Fruit fly (Drosophila melanogaster): ENCODE results near the gene fu.

Gene fu

dm6 chrX:18645720-18646213 is 11.8 kb upstream of the fu start (continued):
- peak; percentile 60 for TF ChIP-seq CG15601 (tag; optimal IDR thresholded peaks at IDR 0.05)
- TF ChIP-seq chn (GFP tag; optimal IDR thresholded peaks at IDR 0.05): peak; percentile 61
- TF ChIP-seq bsh (GFP tag; optimal IDR thresholded peaks at IDR 0.05): peak; percentile 39 to 68
- peak; percentile 8 for TF ChIP-seq CG9609 (GFP tag; optimal IDR thresholded peaks at IDR 0.05)
- 0 out of 2 replicates have a peak, but pooled peaks have one; percentile 25 for TF ChIP-seq Rx (GFP tag; IDR thresholded peaks at IDR 0.05)
- TF ChIP-seq dan (GFP tag; IDR thresholded peaks at IDR 0.05): no peak
- TF ChIP-seq CG32532 (GFP tag; IDR thresholded peaks at IDR 0.05): peak; percentile 53; the same call in 1 of the 2 replicates
- peak; percentile 8; the same call in 1 of the 3 replicates for TF ChIP-seq Dbx (GFP tag; IDR thresholded peaks at IDR 0.05)
- TF ChIP-seq oc (tag; optimal IDR thresholded peaks at IDR 0.05): peak; percentile 4
- peak; percentile 76 for TF ChIP-seq CG10979 (tag; optimal IDR thresholded peaks at IDR 0.05)
- TF ChIP-seq Abd-B (GFP tag; optimal IDR thresholded peaks at IDR 0.05): peak; percentile 54
- peak; percentile 56 for TF ChIP-seq CG4820 (GFP tag; optimal IDR thresholded peaks at IDR 0.05)
- no peak for TF ChIP-seq Mes4 (GFP tag; optimal IDR thresholded peaks at IDR 0.05)
- no peak for TF ChIP-seq CG3726 (GFP tag; IDR thresholded peaks at IDR 0.05)
- TF ChIP-seq crp (GFP tag; optimal IDR thresholded peaks at IDR 0.05): peak in 1 of 2 experiments; percentile 44
- peak; percentile 50 for TF ChIP-seq CG7786 (GFP tag; optimal IDR thresholded peaks at IDR 0.05)
- no peak for TF ChIP-seq Hr39 (optimal IDR thresholded peaks at IDR 0.05)
- TF ChIP-seq CG9932 (GFP tag; IDR thresholded peaks at IDR 0.05): peak; percentile 38
- peak; percentile 64 for TF ChIP-seq Xbp1 (GFP tag; optimal IDR thresholded peaks at IDR 0.05)
- 0 out of 2 replicates have a peak, but pooled peaks have one; percentile 25 for TF ChIP-seq CG10959 (GFP tag; IDR thresholded peaks at IDR 0.05)
- no peak for TF ChIP-seq tx (GFP tag; optimal IDR thresholded peaks at IDR 0.05)
- peak; percentile 39 for TF ChIP-seq CG4707 (GFP tag; optimal IDR thresholded peaks at IDR 0.05)
- no peak for TF ChIP-seq ash1 (GFP tag; optimal IDR thresholded peaks at IDR 0.05)
- TF ChIP-seq CG34422 (GFP tag; IDR thresholded peaks at IDR 0.05): 0 out of 3 replicates have a peak, but pooled peaks have one; percentile 23
- TF ChIP-seq NC2α (GFP tag; optimal IDR thresholded peaks at IDR 0.05): no peak
- TF ChIP-seq Spps (tag; optimal IDR thresholded peaks at IDR 0.05): no peak
- TF ChIP-seq ro (GFP tag; IDR thresholded peaks at IDR 0.05): no peak
- TF ChIP-seq gem (tag; optimal IDR thresholded peaks at IDR 0.05): peak; percentile 84
- TF ChIP-seq CG8478 (optimal IDR thresholded peaks at IDR 0.05): no peak
- no peak for TF ChIP-seq Mad (GFP tag; optimal IDR thresholded peaks at IDR 0.05)
- TF ChIP-seq Adf1 (GFP tag; IDR thresholded peaks at IDR 0.05): peak; percentile 26; the same call in 1 of the 2 replicates
- TF ChIP-seq Neu2 (GFP tag; optimal IDR thresholded peaks at IDR 0.05; ENCODE audit: borderline replicate concordance): no peak
- TF ChIP-seq NK7.1 (GFP tag; optimal IDR thresholded peaks at IDR 0.05): peak; percentile 27
- peak; percentile 19 for TF ChIP-seq Vsx1 (GFP tag; optimal IDR thresholded peaks at IDR 0.05)
- TF ChIP-seq ind (GFP tag; optimal IDR thresholded peaks at IDR 0.05): peak; percentile 56
- TF ChIP-seq lilli (GFP tag; optimal IDR thresholded peaks at IDR 0.05): peak; percentile 69
- TF ChIP-seq CG12104 (GFP tag; optimal IDR thresholded peaks at IDR 0.05): peak; percentile 58
- TF ChIP-seq CG9817 (tag; optimal IDR thresholded peaks at IDR 0.05): peak; percentile 47
- peak; percentile 73 for TF ChIP-seq CoRest (tag; optimal IDR thresholded peaks at IDR 0.05)
- TF ChIP-seq seq (GFP tag; IDR thresholded peaks at IDR 0.05): peak; percentile 54
- 0 out of 2 replicates have a peak, but pooled peaks have one; percentile 36 for TF ChIP-seq stc (GFP tag; IDR thresholded peaks at IDR 0.05)
- TF ChIP-seq Dll (GFP tag; IDR thresholded peaks at IDR 0.05; ENCODE audit: partially characterized antibody): no peak
- peak; percentile 53; the same call in 1 of the 3 replicates for TF ChIP-seq ken (GFP tag; IDR thresholded peaks at IDR 0.05)
- TF ChIP-seq nerfin-2 (GFP tag; IDR thresholded peaks at IDR 0.05; ENCODE audit: partially characterized antibody): no peak
- TF ChIP-seq trem (tag; optimal IDR thresholded peaks at IDR 0.05): peak; percentile 38
- TF ChIP-seq slp2 (GFP tag; optimal IDR thresholded peaks at IDR 0.05): peak; percentile 40
- no peak for TF ChIP-seq ems (GFP tag; optimal IDR thresholded peaks at IDR 0.05)
- no peak for TF ChIP-seq en (GFP tag; optimal IDR thresholded peaks at IDR 0.05)
- no peak for TF ChIP-seq CG2199 (GFP tag; IDR thresholded peaks at IDR 0.05)
- no peak for TF ChIP-seq dati (GFP tag; IDR thresholded peaks at IDR 0.05)
- TF ChIP-seq chm (GFP tag; IDR thresholded peaks at IDR 0.05): no peak
